Worm (Caenorhabditis elegans) whole organism, late embryonic: Measurements from ENCODE around the gene srw-100.
"Not testable (repeated sequence)": the region's sequence is repeated elsewhere in the genome, so short reads cannot be mapped to it uniquely, and the experiment has no call there.

Experiments used
- C38D4.7 ChIP-seq: fragments of 200-800 bp; sonication (Bioruptor generic); optimal IDR thresholded peaks from 2 replicates; lab custom pipeline; 2018; ENCODE audit warnings: mild to moderate bottlenecking, missing genetic modification characterization, moderate library complexity, missing compliant biosample characterization
- F13H6.1 ChIP-seq: sonication (generic microtip); optimal IDR thresholded peaks from 2 replicates; lab custom pipeline; 2016; ENCODE audit warnings: missing genetic modification characterization, missing compliant biosample characterization
- T23F11.4 ChIP-seq: fragments of 200-800 bp; sonication (Bioruptor generic); optimal IDR thresholded peaks from 2 replicates; lab custom pipeline; 2018; ENCODE audit warnings: mild to moderate bottlenecking, missing genetic modification characterization, missing compliant biosample characterization
- ahr-1 ChIP-seq: sonication (generic microtip); optimal IDR thresholded peaks from 2 replicates; lab custom pipeline; 2016; ENCODE audit warnings: missing genetic modification characterization, missing compliant biosample characterization
- ceh-14 ChIP-seq: sonication (generic microtip); optimal IDR thresholded peaks from 2 replicates; lab custom pipeline; 2016; ENCODE audit warnings: missing genotype, missing genetic modification characterization, missing compliant biosample characterization
- ceh-19 ChIP-seq: fragments of 200-800 bp; sonication (Bioruptor generic); optimal IDR thresholded peaks from 2 replicates; lab custom pipeline; 2018; ENCODE audit warnings: mild to moderate bottlenecking, missing genetic modification characterization, missing compliant biosample characterization
- ceh-2 ChIP-seq: sonication (generic microtip); optimal IDR thresholded peaks from 2 replicates; lab custom pipeline; 2016; ENCODE audit warnings: missing genotype, missing genetic modification characterization, missing compliant biosample characterization
- ceh-22 ChIP-seq: sonication (generic microtip); optimal IDR thresholded peaks from 2 replicates; lab custom pipeline; 2017; ENCODE audit warnings: missing biosample characterization, missing genetic modification characterization
- ceh-30 ChIP-seq: fragments of 150-350 bp; optimal IDR thresholded peaks from 2 replicates; lab custom pipeline; 2014; ENCODE audit warnings: missing biosample characterization, missing genetic modification characterization
- ceh-31 ChIP-seq: sonication (generic microtip); optimal IDR thresholded peaks from 2 replicates; lab custom pipeline; 2016; ENCODE audit warnings: missing genetic modification characterization, missing compliant biosample characterization
- ceh-45 ChIP-seq: fragments of 200-800 bp; sonication (Bioruptor generic); IDR thresholded peaks from 2 replicates; pipeline ENCODE4 v1.3.6; 2022; ENCODE audit warnings: missing genetic modification reagents, missing genetic modification characterization, missing compliant biosample characterization
- ceh-48 ChIP-seq: sonication (generic microtip); optimal IDR thresholded peaks from 2 replicates; lab custom pipeline; 2016; ENCODE audit warnings: missing genetic modification characterization, inconsistent platforms, missing compliant biosample characterization
- ceh-6 ChIP-seq: fragments of 200-800 bp; sonication (Bioruptor generic); optimal IDR thresholded peaks from 2 replicates; lab custom pipeline; 2018; ENCODE audit warnings: mild to moderate bottlenecking, missing genetic modification characterization, missing compliant biosample characterization
- ceh-9 ChIP-seq: sonication (generic microtip); optimal IDR thresholded peaks from 2 replicates; lab custom pipeline; 2016; ENCODE audit warnings: mild to moderate bottlenecking, missing genetic modification characterization, inconsistent platforms, missing compliant biosample characterization
- dmd-4 ChIP-seq: sonication (generic microtip); optimal IDR thresholded peaks from 2 replicates; lab custom pipeline; 2016; ENCODE audit warnings: borderline replicate concordance, missing genetic modification characterization, missing compliant biosample characterization
- elt-2 ChIP-seq: sonication (generic microtip); optimal IDR thresholded peaks from 2 replicates; lab custom pipeline; 2016; ENCODE audit warnings: missing genetic modification reagents, missing genetic modification characterization, missing compliant biosample characterization
- fax-1 ChIP-seq: sonication (generic microtip); optimal IDR thresholded peaks from 2 replicates; lab custom pipeline; 2016; ENCODE audit warnings: missing genotype, missing genetic modification characterization, missing compliant biosample characterization
- fkh-10 ChIP-seq: fragments of 150-350 bp; optimal IDR thresholded peaks from 2 replicates; lab custom pipeline; 2014; ENCODE audit warnings: missing biosample characterization, missing genetic modification reagents, missing genetic modification characterization
- gmeb-2 ChIP-seq: sonication (generic microtip); optimal IDR thresholded peaks from 2 replicates; lab custom pipeline; 2016; ENCODE audit warnings: missing genetic modification characterization, inconsistent platforms, missing compliant biosample characterization
- hlh-15 ChIP-seq: sonication (generic microtip); optimal IDR thresholded peaks from 2 replicates; lab custom pipeline; 2016; ENCODE audit warnings: missing genetic modification characterization, missing compliant biosample characterization
- hlh-6 ChIP-seq: sonication (generic microtip); optimal IDR thresholded peaks from 2 replicates; lab custom pipeline; 2016; ENCODE audit warnings: missing genotype, missing genetic modification characterization, missing compliant biosample characterization
- lim-6 ChIP-seq: sonication (generic microtip); optimal IDR thresholded peaks from 2 replicates; lab custom pipeline; 2016; ENCODE audit warnings: missing genetic modification characterization, missing compliant biosample characterization
- lin-11 ChIP-seq: fragments of 200-800 bp; sonication (Bioruptor generic); optimal IDR thresholded peaks from 2 replicates; lab custom pipeline; 2018; ENCODE audit warnings: mild to moderate bottlenecking, missing genetic modification characterization, missing compliant biosample characterization
- odd-2 ChIP-seq: sonication (generic microtip); optimal IDR thresholded peaks from 2 replicates; lab custom pipeline; 2017; ENCODE audit warnings: antibody characterized with exemption, mild to moderate bottlenecking, missing genetic modification characterization, missing compliant biosample characterization
- pag-3 ChIP-seq: sonication (generic microtip); optimal IDR thresholded peaks from 2 replicates; lab custom pipeline; 2016; ENCODE audit warnings: missing compliant biosample characterization, missing genetic modification characterization, borderline replicate concordance
- pax-1 ChIP-seq: fragments of 150-350 bp; optimal IDR thresholded peaks from 2 replicates; lab custom pipeline; 2014; ENCODE audit warnings: missing biosample characterization, missing genetic modification characterization
- pha-4 ChIP-seq: fragments of 150-350 bp; optimal IDR thresholded peaks from 2 replicates; lab custom pipeline; 2018; ENCODE audit warnings: missing biosample characterization, missing genetic modification reagents, missing genetic modification characterization
- pqm-1 ChIP-seq: sonication (generic microtip); optimal IDR thresholded peaks from 2 replicates; lab custom pipeline; 2016; ENCODE audit warnings: missing genetic modification characterization, missing compliant biosample characterization
- pros-1 ChIP-seq: fragments of 150-350 bp; optimal IDR thresholded peaks from 2 replicates; lab custom pipeline; 2014; ENCODE audit warnings: missing biosample characterization, missing genetic modification reagents, missing genetic modification characterization
- sdc-2 ChIP-seq: sonication (generic microtip); optimal IDR thresholded peaks from 2 replicates; lab custom pipeline; 2016; ENCODE audit warnings: missing genotype, missing genetic modification characterization, missing compliant biosample characterization
- sox-2 ChIP-seq: fragments of 200-800 bp; sonication (Bioruptor generic); IDR thresholded peaks from 2 replicates; pipeline ENCODE4 v1.3.6; 2022; ENCODE audit warnings: missing genetic modification reagents, missing genetic modification characterization, missing compliant biosample characterization
- sox-4 ChIP-seq: sonication (generic microtip); optimal IDR thresholded peaks from 2 replicates; lab custom pipeline; 2017; ENCODE audit warnings: mild to moderate bottlenecking, missing genetic modification characterization, inconsistent platforms, missing compliant biosample characterization
- ttx-3 ChIP-seq: sonication (generic microtip); optimal IDR thresholded peaks from 2 replicates; lab custom pipeline; 2016; ENCODE audit warnings: missing genetic modification reagents, missing genetic modification characterization, missing compliant biosample characterization
- unc-3 ChIP-seq, 2 experiments: fragments of 200-800 bp in 1 of 2; sonication (Bioruptor generic) in 1 of 2; sonication (generic microtip) in 1 of 2; conservative IDR thresholded peaks in 1 of 2; optimal IDR thresholded peaks in 1 of 2; 2 replicates each; pipeline versions ENCODE4 v1.3.6 to Lab custom; 2016 to 2022; ENCODE audit warnings: missing compliant biosample characterization in 2 of 2, missing genetic modification characterization in 2 of 2, missing genetic modification reagents in 1 of 2
- unc-42 ChIP-seq: sonication (generic microtip); optimal IDR thresholded peaks from 2 replicates; lab custom pipeline; 2016; ENCODE audit warnings: missing genotype, missing genetic modification characterization, missing compliant biosample characterization
- unc-55 ChIP-seq: sonication (generic microtip); optimal IDR thresholded peaks from 2 replicates; lab custom pipeline; 2017; ENCODE audit warnings: missing biosample characterization, missing genetic modification reagents, missing genetic modification characterization
- ztf-16 ChIP-seq: sonication (generic microtip); optimal IDR thresholded peaks from 2 replicates; lab custom pipeline; 2017; ENCODE audit warnings: missing genetic modification characterization, missing compliant biosample characterization

Gene srw-100

ce11 chrV:1680770-1681169, 30.2 kb upstream of the srw-100 start, which contains the start of gene srw-91:
Gene srw-91, minus strand, starts transcription at chrV:1680870.
- TF ChIP-seq ceh-48 (tag; lab: Kevin White, UChicago), result no peak
- TF ChIP-seq ceh-14 (tag; lab: Kevin White, UChicago), result no peak
- no peak for TF ChIP-seq unc-3 (GFP tag; conservative IDR thresholded peaks at IDR 0.05; lab: Robert Waterston, UW)
- TF ChIP-seq unc-3 (tag; optimal IDR thresholded peaks at IDR 0.05; lab: Kevin White, UChicago), result no peak
- no peak for TF ChIP-seq T23F11.4 (GFP tag; lab: Kevin White, UChicago)
- TF ChIP-seq ceh-22 (tag; lab: Kevin White, UChicago), result no peak
- TF ChIP-seq pag-3 (tag; lab: Kevin White, UChicago), result no peak
- TF ChIP-seq unc-55 (GFP tag; lab: Kevin White, UChicago), result no peak

ce11 chrV:1682279-1682678, 28.7 kb upstream of the srw-100 start, which contains the start of gene srh-3:
Gene srh-3, plus strand, starts transcription at chrV:1682579.
- TF ChIP-seq sdc-2 (tag; lab: Kevin White, UChicago) (no peak), ceh-6 (GFP tag; lab: Kevin White, UChicago) (no peak), pha-4 (tag; lab: Kevin White, UChicago) (no peak), ceh-45 (GFP tag; lab: Robert Waterston, UW) (no peak), dmd-4 (no peak)

- TF ChIP-seq sox-2 (no peak), pqm-1 (tag; lab: Kevin White, UChicago) (no peak), fkh-10 (GFP tag; lab: Kevin White, UChicago) (no peak), ceh-9 (tag; lab: Kevin White, UChicago) (no peak), pros-1 (tag; lab: Kevin White, UChicago) (no peak), sox-4 (tag; lab: Kevin White, UChicago) (no peak), ceh-19 (GFP tag; lab: Kevin White, UChicago) (no peak)
- TF ChIP-seq, all 69 proteins: peak for 0
Observed at ce11 chrV:1685328-1685727, 25.7 kb upstream of the srw-100 start, which contains the start of gene srh-5. Gene srh-5, plus strand, starts transcription at chrV:1685628.

ce11 chrV:1692494-1692893, 18.5 kb upstream of the srw-100 start, which contains the start of gene Y46H3C.5:
Gene Y46H3C.5, minus strand, starts transcription at chrV:1692495.
- not testable (repeated sequence) for TF ChIP-seq C38D4.7 (GFP tag; lab: Kevin White, UChicago); odd-2 (tag; lab: Kevin White, UChicago); ahr-1

ce11 chrV:1693876-1694275, 17.1 kb upstream of the srw-100 start, which contains the start of gene Y46H3C.7:
Gene Y46H3C.7, minus strand, starts transcription at chrV:1694022.
- TF ChIP-seq lim-6; pros-1 (tag; lab: Kevin White, UChicago); ceh-31 (tag; lab: Kevin White, UChicago): not testable (repeated sequence)

ce11 chrV:1698400-1698799, 12.6 kb upstream of the srw-100 start:
- TF ChIP-seq ceh-14 (tag; lab: Kevin White, UChicago), result no peak
- no peak for TF ChIP-seq lin-11
- no peak for TF ChIP-seq ttx-3
- TF ChIP-seq F13H6.1 (tag; lab: Kevin White, UChicago), result no peak
- TF ChIP-seq ceh-19 (GFP tag; lab: Kevin White, UChicago), result no peak
- TF ChIP-seq unc-42, result no peak
- TF ChIP-seq gmeb-2, result no peak
- TF ChIP-seq hlh-15, result no peak
- TF ChIP-seq ceh-2, result no peak
- TF ChIP-seq ceh-30, result no peak
- no peak for TF ChIP-seq unc-3 (GFP tag; conservative IDR thresholded peaks at IDR 0.05; lab: Robert Waterston, UW)
- no peak for TF ChIP-seq unc-3 (tag; optimal IDR thresholded peaks at IDR 0.05; lab: Kevin White, UChicago)
- TF ChIP-seq elt-2 (tag; lab: Kevin White, UChicago), result no peak
- TF ChIP-seq ztf-16 (tag; lab: Kevin White, UChicago), result no peak
- no peak for TF ChIP-seq hlh-6 (tag; lab: Kevin White, UChicago)
- TF ChIP-seq fax-1 (tag; lab: Kevin White, UChicago), result no peak
- TF ChIP-seq sox-2, result no peak
- TF ChIP-seq pax-1, result no peak
- TF ChIP-seq sox-4 (tag; lab: Kevin White, UChicago), result no peak
- TF ChIP-seq ceh-6 (GFP tag; lab: Kevin White, UChicago), result no peak
- TF ChIP-seq pha-4 (tag; lab: Kevin White, UChicago), result no peak
- TF ChIP-seq, all 69 proteins: peak for 0
